Worm (Caenorhabditis elegans): Measurements from ENCODE around the gene tgt-2.

DNA sequence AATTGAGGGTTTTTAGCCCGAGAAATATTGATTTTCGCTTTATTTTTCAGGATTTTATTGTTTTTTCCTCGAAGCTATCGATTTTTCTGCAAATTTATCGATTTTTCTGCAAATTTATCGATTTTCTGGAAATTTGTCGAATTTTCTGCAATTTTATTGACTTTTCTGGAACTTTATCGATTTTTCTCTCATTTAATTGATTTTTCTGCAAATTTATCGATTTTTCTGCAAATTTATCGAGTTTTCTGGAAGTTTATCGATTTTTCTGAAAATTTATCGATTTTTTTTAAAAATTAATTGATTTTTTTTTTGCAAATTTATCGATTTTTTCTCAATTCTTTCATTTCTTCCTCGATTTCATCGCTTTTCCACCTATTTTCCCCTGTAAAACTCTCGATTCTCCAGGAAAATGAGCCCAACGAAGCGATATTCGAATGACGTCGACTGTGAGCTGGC is 4.6 kb upstream of the tgt-2 start, which contains the start of gene gtf-2F2:
- no peak for TF ChIP-seq F49E8.2 (tag; optimal IDR thresholded peaks at IDR 0.05; ENCODE audit: borderline replicate concordance)
- TF ChIP-seq nhr-28 (tag; optimal IDR thresholded peaks at IDR 0.05), result no peak
- TF ChIP-seq gei-8 (GFP tag; optimal IDR thresholded peaks at IDR 0.05), result no peak
- TF ChIP-seq F10B5.3 (tag; optimal IDR thresholded peaks at IDR 0.05), result no peak
- no peak for TF ChIP-seq zfp-3 (GFP tag; conservative IDR thresholded peaks at IDR 0.05)
- no peak for TF ChIP-seq egl-27 (tag; optimal IDR thresholded peaks at IDR 0.05)
- peak; percentile 79 for TF ChIP-seq aha-1 (tag)
- no peak for TF ChIP-seq lir-3 (tag; optimal IDR thresholded peaks at IDR 0.05)
